Worm (Caenorhabditis elegans) whole organism, L3 larva: ENCODE data around the gene T05G5.4.

ENCODE experiments used
- ZK546.5 ChIP-seq: sonication (generic microtip); optimal IDR thresholded peaks from 2 replicates; lab custom pipeline; 2017; ENCODE audit warnings: missing biosample characterization, missing genetic modification characterization
- aly-2 ChIP-seq: fragments of 150-350 bp; optimal IDR thresholded peaks from 2 replicates; lab custom pipeline; 2014; ENCODE audit warnings: missing biosample characterization, missing genetic modification characterization
- ama-1 ChIP-seq: fragments of 150-350 bp; optimal IDR thresholded peaks from 2 replicates; lab custom pipeline; 2018
- ceh-16 ChIP-seq: sonication (generic microtip); optimal IDR thresholded peaks from 2 replicates; lab custom pipeline; 2017; ENCODE audit warnings: missing biosample characterization, missing genetic modification characterization
- ceh-28 ChIP-seq: fragments of 150-350 bp; optimal IDR thresholded peaks from 2 replicates; lab custom pipeline; 2014; ENCODE audit warnings: missing biosample characterization, missing genetic modification reagents, missing genetic modification characterization
- ceh-82 ChIP-seq: fragments of 150-350 bp; optimal IDR thresholded peaks from 2 replicates; lab custom pipeline; 2014; ENCODE audit warnings: missing biosample characterization, missing genetic modification characterization
- ceh-9 ChIP-seq: sonication (generic microtip); optimal IDR thresholded peaks from 2 replicates; lab custom pipeline; 2018; ENCODE audit warnings: missing biosample characterization, missing genetic modification characterization
- egl-27 ChIP-seq: sonication (generic microtip); optimal IDR thresholded peaks from 4 replicates; lab custom pipeline; 2017; ENCODE audit warnings: missing biosample characterization, missing genetic modification reagents, missing genetic modification characterization
- elt-1 ChIP-seq: fragments of 150-350 bp; optimal IDR thresholded peaks from 2 replicates; lab custom pipeline; 2014; ENCODE audit warnings: missing biosample characterization, missing genetic modification characterization
- elt-2 ChIP-seq: sonication (generic microtip); optimal IDR thresholded peaks from 2 replicates; lab custom pipeline; 2016; ENCODE audit warnings: missing genetic modification reagents, mild to moderate bottlenecking, missing genetic modification characterization, missing compliant biosample characterization
- elt-3 ChIP-seq, 3 experiments: fragments of 150-350 bp in 1 of 3; sonication (generic microtip) in 2 of 3; optimal IDR thresholded peaks; 2 replicates in 2 of 3; 4 replicates in 1 of 3; lab custom pipeline; 2014 to 2017; ENCODE audit warnings: missing biosample characterization in 3 of 3, missing genetic modification characterization in 3 of 3
- fkh-10 ChIP-seq: sonication (generic microtip); optimal IDR thresholded peaks from 2 replicates; lab custom pipeline; 2017; ENCODE audit warnings: missing biosample characterization, missing genetic modification reagents, missing genetic modification characterization
- fkh-2 ChIP-seq: fragments of 150-350 bp; optimal IDR thresholded peaks from 2 replicates; lab custom pipeline; 2014; ENCODE audit warnings: missing biosample characterization, missing genetic modification reagents, missing genetic modification characterization
- fos-1 ChIP-seq: fragments of 150-350 bp; optimal IDR thresholded peaks from 2 replicates; lab custom pipeline; 2014; ENCODE audit warnings: missing biosample characterization, missing genetic modification characterization
- hmg-11 ChIP-seq: sonication (generic microtip); optimal IDR thresholded peaks from 2 replicates; lab custom pipeline; 2016; ENCODE audit warnings: missing genetic modification characterization, missing compliant biosample characterization
- jun-1 ChIP-seq: fragments of 150-350 bp; optimal IDR thresholded peaks from 2 replicates; lab custom pipeline; 2014; ENCODE audit warnings: missing biosample characterization, missing genetic modification reagents, missing genetic modification characterization
- lin-39 ChIP-seq: fragments of 150-350 bp; optimal IDR thresholded peaks from 2 replicates; lab custom pipeline; 2018; ENCODE audit warnings: missing biosample characterization, missing genetic modification reagents, missing genetic modification characterization
- lsy-12 ChIP-seq: sonication (generic microtip); optimal IDR thresholded peaks from 2 replicates; lab custom pipeline; 2016; ENCODE audit warnings: mild to moderate bottlenecking, missing genetic modification characterization, missing compliant biosample characterization
- nfya-1 ChIP-seq: sonication (generic microtip); optimal IDR thresholded peaks from 2 replicates; lab custom pipeline; 2017; ENCODE audit warnings: missing genetic modification characterization, mild to moderate bottlenecking, missing compliant biosample characterization, antibody characterized with exemption, moderate library complexity; ENCODE audit not compliant: insufficient read depth
- nhr-11 ChIP-seq: fragments of 150-350 bp; optimal IDR thresholded peaks from 2 replicates; lab custom pipeline; 2014; ENCODE audit warnings: missing biosample characterization, missing genetic modification characterization
- nhr-23 ChIP-seq: fragments of 150-350 bp; optimal IDR thresholded peaks from 2 replicates; lab custom pipeline; 2014; ENCODE audit warnings: missing biosample characterization, missing genetic modification reagents, missing genetic modification characterization
- nhr-237 ChIP-seq: fragments of 150-350 bp; optimal IDR thresholded peaks from 2 replicates; lab custom pipeline; 2014; ENCODE audit warnings: missing biosample characterization, missing genetic modification characterization
- nhr-25 ChIP-seq: sonication (generic microtip); optimal IDR thresholded peaks from 2 replicates; lab custom pipeline; 2017; ENCODE audit warnings: missing biosample characterization, missing genetic modification characterization
- nhr-28 ChIP-seq: fragments of 150-350 bp; optimal IDR thresholded peaks from 2 replicates; lab custom pipeline; 2014; ENCODE audit warnings: missing biosample characterization, missing genetic modification characterization
- nhr-43 ChIP-seq: sonication (generic microtip); optimal IDR thresholded peaks from 2 replicates; lab custom pipeline; 2016; ENCODE audit warnings: mild to moderate bottlenecking, missing genetic modification characterization, missing compliant biosample characterization; ENCODE audit not compliant: poor library complexity, severe bottlenecking
- nhr-67 ChIP-seq: fragments of 150-350 bp; optimal IDR thresholded peaks from 2 replicates; lab custom pipeline; 2014; ENCODE audit warnings: missing biosample characterization, missing genetic modification characterization
- nhr-76 ChIP-seq: fragments of 150-350 bp; sonication (generic microtip); optimal IDR thresholded peaks from 5 replicates; lab custom pipeline; 2014; ENCODE audit warnings: missing biosample characterization, missing genetic modification characterization
- nhr-77 ChIP-seq: fragments of 150-350 bp; optimal IDR thresholded peaks from 2 replicates; lab custom pipeline; 2014; ENCODE audit warnings: missing biosample characterization, missing genetic modification characterization
- pha-4 ChIP-seq: fragments of 150-350 bp; optimal IDR thresholded peaks from 2 replicates; lab custom pipeline; 2014; ENCODE audit warnings: missing biosample characterization, missing genetic modification reagents, missing genetic modification characterization
- skn-1 ChIP-seq: fragments of 150-350 bp; optimal IDR thresholded peaks from 2 replicates; lab custom pipeline; 2014; ENCODE audit warnings: missing biosample characterization, missing genetic modification characterization
- tbx-2 ChIP-seq: sonication (generic microtip); optimal IDR thresholded peaks from 2 replicates; lab custom pipeline; 2016; ENCODE audit warnings: mild to moderate bottlenecking, missing genetic modification characterization, missing compliant biosample characterization
- unc-39 ChIP-seq: sonication (generic microtip); optimal IDR thresholded peaks from 4 replicates; lab custom pipeline; 2017; ENCODE audit warnings: missing biosample characterization, missing genetic modification characterization
- unc-62 ChIP-seq: fragments of 150-350 bp; sonication (generic microtip); optimal IDR thresholded peaks from 4 replicates; lab custom pipeline; 2014; ENCODE audit warnings: missing biosample characterization, missing genetic modification reagents, missing genetic modification characterization
- ztf-11 ChIP-seq: fragments of 150-350 bp; optimal IDR thresholded peaks from 2 replicates; lab custom pipeline; 2014; ENCODE audit warnings: missing biosample characterization, missing genetic modification characterization

T05G5.4 gene

ce11 chrIII:9780665-9781304 lies 32.1 kb downstream of the T05G5.4 start, which contains the start of gene vha-1 (continued):
- peak; percentile 16 for TF ChIP-seq fkh-10
- TF ChIP-seq tbx-2 (tag; lab: Kevin White, UChicago) = no peak
- peak; percentile 84 for TF ChIP-seq elt-2
- no peak for TF ChIP-seq ceh-16 (tag; lab: Kevin White, UChicago)
- peak; percentile 80 for TF ChIP-seq lin-39
- TF ChIP-seq nhr-11 (tag; lab: Kevin White, UChicago) = no peak
- peak; percentile 66 for TF ChIP-seq ceh-28
- peak; percentile 90 for TF ChIP-seq jun-1 (tag; lab: Kevin White, UChicago)
- TF ChIP-seq fos-1 (tag; lab: Kevin White, UChicago) = peak; percentile 80
- no peak for TF ChIP-seq nhr-28
- peak in 2 of 3 experiments; percentile 23 to 46 for TF ChIP-seq elt-3 (tag; optimal IDR thresholded peaks at IDR 0.05; lab: Kevin White, UChicago)
- peak; percentile 92 for TF ChIP-seq pha-4 (tag; lab: Kevin White, UChicago)
- TF ChIP-seq ceh-82 (tag; lab: Kevin White, UChicago) = no peak
- TF ChIP-seq nhr-237 = no peak
- peak; percentile 63 for TF ChIP-seq unc-62 (GFP tag; lab: Kevin White, UChicago)
- no peak for TF ChIP-seq ztf-11 (tag; lab: Kevin White, UChicago)
- TF ChIP-seq nhr-25 (tag; lab: Kevin White, UChicago) = peak; percentile 65
- no peak for TF ChIP-seq egl-27 (tag; lab: Kevin White, UChicago)
- TF ChIP-seq nhr-43 (tag; lab: Kevin White, UChicago) = peak; percentile 58
- no peak for TF ChIP-seq ceh-9 (tag; lab: Kevin White, UChicago)
- TF ChIP-seq fkh-2 (tag; lab: Kevin White, UChicago) = no peak
- no peak for TF ChIP-seq elt-1
- TF ChIP-seq lsy-12 = peak; percentile 80
- TF ChIP-seq nhr-67 = no peak
- peak; percentile 73 for TF ChIP-seq nhr-23
- TF ChIP-seq nfya-1 (tag; lab: Kevin White, UChicago) = peak; percentile 90
- peak; percentile 75 for TF ChIP-seq skn-1 (tag; lab: Kevin White, UChicago)

- peak; percentile 75 for TF ChIP-seq ama-1
- TF ChIP-seq nhr-43 (tag; lab: Kevin White, UChicago) = peak; percentile 37
- TF ChIP-seq nhr-23 = no peak
- TF ChIP-seq elt-2 = peak; percentile 15
- no peak for TF ChIP-seq fos-1 (tag; lab: Kevin White, UChicago)
- TF ChIP-seq hmg-11 (tag; lab: Kevin White, UChicago) = no peak
- TF ChIP-seq nhr-76 (tag; lab: Kevin White, UChicago) = no peak
Observed at ce11 chrIII:9782011-9782436, 33.3 kb downstream of the T05G5.4 start, which contains the start of gene vha-2. Gene vha-2, plus strand, starts transcription at chrIII:9782164.

- TF ChIP-seq unc-39 (tag; lab: Kevin White, UChicago) = no peak
Observed at ce11 chrIII:9782483-9783081, 33.8 kb downstream of the T05G5.4 start, which contains the start of gene R10E11.6. Gene R10E11.6, plus strand, starts transcription at chrIII:9783006.

ce11 chrIII:9783133-9783590 lies 34.4 kb downstream of the T05G5.4 start:
- TF ChIP-seq nhr-43 (tag; lab: Kevin White, UChicago) (peak; percentile 33), nhr-11 (tag; lab: Kevin White, UChicago) (no peak), aly-2 (tag; lab: Kevin White, UChicago) (peak; percentile 65), ceh-28 (peak; percentile 22), ceh-82 (tag; lab: Kevin White, UChicago) (peak; percentile 8), hmg-11 (tag; lab: Kevin White, UChicago) (no peak), egl-27 (tag; lab: Kevin White, UChicago) (no peak), nhr-77 (tag; lab: Kevin White, UChicago) (peak; percentile 27), ceh-16 (tag; lab: Kevin White, UChicago) (no peak), jun-1 (tag; lab: Kevin White, UChicago) (peak; percentile 23), ZK546.5 (no peak), nhr-23 (peak; percentile 21), lsy-12 (peak; percentile 63), nhr-67 (no peak), tbx-2 (tag; lab: Kevin White, UChicago) (peak; percentile 28), elt-2 (peak; percentile 24)
